Worm (Caenorhabditis elegans): ENCODE results near the gene ZK632.9.
A peak's percentile ranks its signal among the peaks of the same experiment; 100 is the strongest.

ce11 chrIII:9857110-9857509 lies 31.9 kb upstream of the ZK632.9 start:
- TF ChIP-seq elt-2 (tag; optimal IDR thresholded peaks at IDR 0.05) (peak; percentile 70), ceh-82 (tag; optimal IDR thresholded peaks at IDR 0.05) (no peak), fkh-10 (GFP tag; optimal IDR thresholded peaks at IDR 0.05) (no peak), fos-1 (tag; optimal IDR thresholded peaks at IDR 0.05) (no peak), ztf-11 (tag; optimal IDR thresholded peaks at IDR 0.05) (no peak), pha-4 (tag; optimal IDR thresholded peaks at IDR 0.05) (peak; percentile 28), egl-27 (tag; optimal IDR thresholded peaks at IDR 0.05) (no peak), skn-1 (tag; optimal IDR thresholded peaks at IDR 0.05) (no peak), elt-1 (tag; optimal IDR thresholded peaks at IDR 0.05) (no peak)

All from whole organism, L3 larva.